Worm (Caenorhabditis elegans) whole organism, L4 larva: Measurements from ENCODE around the gene K10C8.4.

Experiments used
- egl-27 ChIP-seq: sonication (generic microtip); optimal IDR thresholded peaks from 3 replicates; lab custom pipeline; 2017; ENCODE audit warnings: missing biosample characterization, missing genetic modification reagents, missing genetic modification characterization
- nhr-77 ChIP-seq: fragments of 150-350 bp; optimal IDR thresholded peaks from 2 replicates; lab custom pipeline; 2014; ENCODE audit warnings: missing biosample characterization, missing genetic modification characterization
- pha-4 ChIP-seq, 2 experiments: fragments of 150-350 bp in 1 of 2; fragments of 200-800 bp in 1 of 2; sonication (Bioruptor generic) in 1 of 2; IDR thresholded peaks in 1 of 2; optimal IDR thresholded peaks in 1 of 2; 2 replicates each; pipeline versions ENCODE4 v1.3.6 to Lab custom; 2014 to 2022; ENCODE audit warnings: missing genetic modification characterization in 2 of 2, missing genetic modification reagents in 2 of 2, missing biosample characterization in 1 of 2, missing compliant biosample characterization in 1 of 2
- snpc-4 ChIP-seq: fragments of 150-350 bp; optimal IDR thresholded peaks from 2 replicates; lab custom pipeline; 2014; ENCODE audit warnings: missing biosample characterization, missing genetic modification characterization
- unc-62 ChIP-seq, 3 experiments: fragments of 150-350 bp in 1 of 3; sonication (generic microtip); optimal IDR thresholded peaks in 2 of 3; peaks in 1 of 3; 1 replicate in 1 of 3; 2 replicates in 2 of 3; lab custom pipeline; 2014 to 2017; ENCODE audit warnings: missing biosample characterization in 3 of 3, missing genetic modification characterization in 3 of 3, missing genetic modification reagents in 3 of 3, missing genotype in 1 of 3

ce11 chrV:12711999-12712398 is 15.9 kb downstream of the K10C8.4 start, which contains the start of gene R11D1.3:
- TF ChIP-seq snpc-4 (tag; lab: Kevin White, UChicago) (no peak), pha-4 (GFP tag; IDR thresholded peaks at IDR 0.05; lab: Robert Waterston, UW) (no peak), pha-4 (tag; optimal IDR thresholded peaks at IDR 0.05; lab: Kevin White, UChicago) (no peak), nhr-77 (tag; lab: Kevin White, UChicago) (no peak), unc-62 (GFP tag; optimal IDR thresholded peaks at IDR 0.05 in 1 of 2; lab: Kevin White, UChicago) (no peak), unc-62 (tag; optimal IDR thresholded peaks at IDR 0.05; lab: Kevin White, UChicago) (no peak), egl-27 (no peak)
